Worm (Caenorhabditis elegans): ENCODE measurements around the gene mif-2.
A peak's percentile ranks its signal among the peaks of the same experiment; 100 is the strongest.

mif-2 gene

DNA sequence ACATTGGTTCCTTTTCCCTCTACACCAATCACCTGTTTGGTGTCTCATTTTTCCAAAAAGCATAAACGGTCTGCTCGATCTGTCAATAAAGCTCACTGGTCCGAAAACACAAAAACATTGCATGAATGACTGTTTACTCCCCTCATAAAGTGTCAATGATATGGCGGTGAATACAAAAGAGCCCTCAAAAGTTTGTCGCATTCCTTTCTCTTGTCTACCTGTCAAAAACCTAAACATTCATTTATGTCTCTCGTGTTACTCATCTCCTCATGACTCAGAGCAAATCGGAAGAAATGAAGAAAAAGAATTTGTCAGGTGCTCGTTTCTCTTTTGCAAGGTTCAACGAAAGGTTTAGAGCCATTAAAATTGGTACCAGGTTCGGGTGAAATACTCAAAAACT lies 27.0 kb downstream of the mif-2 start:
- TF ChIP-seq fax-1 (tag; optimal IDR thresholded peaks at IDR 0.05) (no peak), che-1 (tag; optimal IDR thresholded peaks at IDR 0.05) (no peak), sox-4 (tag; optimal IDR thresholded peaks at IDR 0.05) (no peak), pat-9 (tag; optimal IDR thresholded peaks at IDR 0.05) (no peak), ceh-9 (tag; optimal IDR thresholded peaks at IDR 0.05) (no peak)

DNA sequence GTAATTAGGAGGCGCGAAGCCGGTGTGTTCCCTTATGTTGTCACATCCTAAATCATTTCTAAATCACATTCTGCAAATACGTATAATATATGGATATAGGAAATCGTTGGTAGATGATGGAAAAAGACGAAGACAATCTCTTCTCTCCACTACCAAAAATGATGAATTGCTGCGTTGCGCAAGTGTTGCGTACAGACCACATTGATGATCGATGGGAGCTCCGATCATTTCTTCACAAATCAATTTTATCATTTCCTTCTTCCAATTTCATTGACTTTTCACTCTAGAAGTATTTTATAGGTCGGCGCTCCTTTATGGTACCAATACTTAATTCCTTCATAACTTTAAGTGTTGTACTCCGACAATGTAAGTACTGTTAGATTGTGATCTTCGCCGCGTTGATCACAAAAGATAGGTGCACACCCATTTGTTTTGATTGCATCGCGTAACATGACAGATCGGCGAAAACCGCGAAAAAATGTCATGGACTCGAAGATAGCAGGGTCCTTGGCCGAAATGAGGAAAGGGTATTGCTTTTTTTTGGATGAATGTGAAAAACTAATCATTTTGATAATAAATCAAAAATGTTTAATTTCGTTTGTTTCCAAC lies 28.6 kb downstream of the mif-2 start:
- TF ChIP-seq unc-55 (GFP tag; optimal IDR thresholded peaks at IDR 0.05) (peak; percentile 55), ceh-2 (tag; optimal IDR thresholded peaks at IDR 0.05) (no peak), tbx-2 (tag; optimal IDR thresholded peaks at IDR 0.05) (peak; percentile 6)

DNA sequence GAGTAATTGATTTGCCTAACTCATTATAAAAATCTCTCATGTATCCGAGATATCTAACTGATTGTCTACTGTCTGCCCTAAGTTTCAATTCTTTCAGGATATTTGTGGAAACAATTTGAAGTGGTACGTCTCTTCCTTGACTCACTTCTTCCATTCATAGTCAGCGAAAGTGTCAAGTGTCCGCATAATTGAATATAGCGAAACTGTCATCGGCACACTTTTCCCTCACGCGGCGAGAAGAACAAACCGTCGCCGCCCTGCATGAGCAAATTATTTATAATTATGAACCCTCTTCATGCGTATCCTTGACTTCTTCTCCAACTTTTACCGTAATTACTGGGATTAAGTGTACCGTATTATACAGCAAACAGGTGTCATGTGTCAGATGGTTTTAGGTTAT lies 29.7 kb downstream of the mif-2 start:
- TF ChIP-seq madf-2 (tag; optimal IDR thresholded peaks at IDR 0.05) = no peak
- TF ChIP-seq hlh-30 (tag; optimal IDR thresholded peaks at IDR 0.05; ENCODE audit: insufficient read depth) = no peak
- TF ChIP-seq ceh-31 (tag; optimal IDR thresholded peaks at IDR 0.05) = peak; percentile 18
- peak; percentile 48 for TF ChIP-seq unc-42 (tag; optimal IDR thresholded peaks at IDR 0.05)

DNA sequence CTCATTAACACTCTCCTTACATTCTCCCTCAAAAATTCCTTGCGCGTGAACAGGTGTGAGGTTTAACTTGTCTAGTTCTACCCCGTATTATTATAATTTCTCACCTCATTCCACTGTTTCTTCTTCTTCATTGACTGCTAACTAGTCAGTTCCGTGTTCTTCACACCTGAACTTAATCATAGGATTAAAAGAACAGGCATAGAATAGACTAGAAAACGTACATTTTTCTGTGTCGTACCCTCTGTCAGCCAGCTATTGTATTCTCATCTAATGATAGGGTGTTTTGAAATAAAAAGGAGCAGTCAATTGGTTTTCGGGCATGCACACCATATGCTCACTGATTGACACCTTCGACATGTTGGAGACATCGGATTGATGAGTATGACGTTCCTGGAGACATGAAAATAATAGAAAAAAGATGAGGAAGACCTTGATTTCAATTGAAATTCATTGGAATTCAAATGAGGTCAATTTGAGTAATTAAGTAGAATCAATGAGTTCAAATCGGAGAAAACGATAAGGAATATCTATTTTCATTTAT lies 30.8 kb downstream of the mif-2 start:
- TF ChIP-seq ceh-22 (tag; optimal IDR thresholded peaks at IDR 0.05) (no peak), unc-55 (GFP tag; optimal IDR thresholded peaks at IDR 0.05) (peak; percentile 86), C38D4.7 (GFP tag; optimal IDR thresholded peaks at IDR 0.05) (no peak), gmeb-2 (tag; optimal IDR thresholded peaks at IDR 0.05) (no peak), hlh-30 (tag; optimal IDR thresholded peaks at IDR 0.05; ENCODE audit: insufficient read depth) (no peak), C08G9.2 (tag; optimal IDR thresholded peaks at IDR 0.05) (no peak)

DNA sequence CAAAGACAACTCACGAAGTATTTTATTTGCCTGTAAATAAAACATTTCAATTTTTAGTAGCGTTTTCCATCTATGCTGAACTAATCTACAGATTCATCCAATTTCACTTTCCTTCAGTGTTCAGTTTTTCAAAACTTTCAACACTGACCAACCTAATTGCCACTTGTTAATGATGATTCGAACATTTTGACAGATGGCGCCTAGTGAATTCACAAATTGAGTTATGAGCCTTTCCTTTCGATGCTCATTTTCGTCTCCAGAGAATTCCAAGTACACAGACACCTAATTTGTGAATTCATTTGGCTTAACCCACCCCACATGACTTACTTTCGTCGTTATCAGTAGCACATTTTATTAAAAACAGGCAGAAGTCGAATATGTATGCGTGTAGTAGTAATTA lies 31.4 kb downstream of the mif-2 start:
- peak; percentile 53 for TF ChIP-seq unc-42 (tag; optimal IDR thresholded peaks at IDR 0.05)
- TF ChIP-seq ttx-3 (tag; optimal IDR thresholded peaks at IDR 0.05) = no peak

DNA sequence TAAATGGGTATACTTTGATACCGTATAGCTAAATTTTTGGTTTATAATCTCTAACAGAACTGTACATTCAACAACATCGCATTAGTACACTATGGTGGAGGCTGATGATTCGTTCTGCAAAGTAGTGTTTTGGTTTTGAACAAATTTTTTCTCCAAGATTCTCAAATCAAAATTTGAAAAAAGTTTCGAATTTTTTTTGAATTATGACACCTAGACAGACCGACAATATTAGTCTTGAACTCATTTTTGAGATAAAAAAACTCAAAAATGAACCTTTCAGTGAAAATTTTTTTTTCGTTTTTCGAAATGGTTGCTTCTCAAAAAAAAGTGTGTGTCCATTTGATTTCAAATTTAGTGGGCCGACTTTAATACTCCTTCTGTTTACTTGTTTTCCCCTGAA lies 32.8 kb downstream of the mif-2 start:
- TF ChIP-seq hlh-30 (tag; optimal IDR thresholded peaks at IDR 0.05; ENCODE audit: insufficient read depth) (no peak), sox-4 (tag; optimal IDR thresholded peaks at IDR 0.05) (no peak)

DNA sequence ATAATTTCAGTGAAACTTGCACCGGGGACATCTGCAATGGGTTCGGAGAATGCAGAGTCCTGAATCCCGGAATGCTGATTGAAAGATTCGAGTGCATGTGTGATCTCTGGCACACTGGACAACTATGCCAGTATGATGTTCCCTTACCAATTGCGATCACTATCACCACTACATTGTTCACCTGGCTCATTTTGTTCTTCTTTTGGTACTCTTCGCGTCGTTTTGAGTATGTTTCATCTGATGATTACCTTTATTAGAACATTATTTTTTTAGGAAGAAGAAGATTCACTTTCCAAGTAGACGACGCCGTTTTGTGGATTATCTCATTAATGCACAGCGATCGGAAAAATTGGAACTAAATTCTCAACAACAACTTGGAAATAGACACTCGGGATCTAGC lies 34.5 kb downstream of the mif-2 start:
- TF ChIP-seq madf-2 (tag; optimal IDR thresholded peaks at IDR 0.05) = no peak
- no peak for TF ChIP-seq dmd-4 (tag; optimal IDR thresholded peaks at IDR 0.05; ENCODE audit: borderline replicate concordance)
- TF ChIP-seq lim-6 (tag; optimal IDR thresholded peaks at IDR 0.05) = no peak
- no peak for TF ChIP-seq che-1 (tag; optimal IDR thresholded peaks at IDR 0.05)
- no peak for TF ChIP-seq fkh-10 (GFP tag; optimal IDR thresholded peaks at IDR 0.05)

DNA sequence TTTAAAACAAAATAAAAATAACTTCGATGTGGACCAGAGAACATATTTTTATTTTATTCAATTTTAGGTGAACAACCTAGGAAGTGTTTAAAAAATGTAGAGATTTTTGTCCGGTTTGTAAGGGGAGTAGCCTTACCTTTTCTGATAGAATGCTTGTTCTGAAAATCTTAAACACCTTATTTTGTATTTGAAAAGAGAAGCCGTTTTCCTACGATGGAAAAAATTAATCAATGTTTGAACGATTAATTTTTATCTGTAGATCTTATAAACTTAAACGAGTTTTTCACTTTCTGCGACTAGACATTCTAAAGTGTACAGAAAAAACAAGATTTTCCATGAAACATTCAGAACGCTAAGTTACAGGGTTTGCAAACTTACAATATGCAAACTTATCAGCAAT lies 35.9 kb downstream of the mif-2 start, which contains the start of gene F58H1.6:
F58H1.6 (plus strand) TSS at position 301 of the 400 bp plus-strand sequence.
- TF ChIP-seq gmeb-2 (tag; optimal IDR thresholded peaks at IDR 0.05) (no peak), K09A11.1 (tag; optimal IDR thresholded peaks at IDR 0.05; ENCODE audit: insufficient read depth) (no peak)

DNA sequence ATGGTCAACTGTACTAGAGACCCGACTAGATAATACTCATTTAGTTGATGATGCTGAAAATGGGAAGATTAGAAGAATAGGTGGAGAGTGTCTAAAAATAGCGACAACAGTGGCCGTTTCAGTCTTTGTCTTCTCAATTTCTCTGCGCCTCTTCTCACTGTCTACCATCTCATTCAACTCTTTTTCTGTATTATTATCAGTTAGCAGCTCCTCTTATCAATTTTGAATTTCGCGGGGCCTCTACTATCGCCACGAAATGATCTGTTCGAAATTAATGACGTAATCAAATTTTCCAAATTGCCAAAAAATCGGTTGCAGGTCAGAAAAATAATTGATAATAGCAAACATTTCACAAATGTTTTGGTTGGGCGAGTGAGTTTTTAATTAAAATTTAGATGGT lies 36.6 kb downstream of the mif-2 start:
- TF ChIP-seq tbx-2 (tag; optimal IDR thresholded peaks at IDR 0.05) (no peak), elt-2 (tag; optimal IDR thresholded peaks at IDR 0.05) (peak; percentile 92), K09A11.1 (tag; optimal IDR thresholded peaks at IDR 0.05; ENCODE audit: insufficient read depth) (no peak), pqm-1 (tag; optimal IDR thresholded peaks at IDR 0.05) (peak; percentile 34), nhr-11 (tag; optimal IDR thresholded peaks at IDR 0.05) (no peak), K02D7.2 (tag; optimal IDR thresholded peaks at IDR 0.05) (no peak), fkh-10 (GFP tag; optimal IDR thresholded peaks at IDR 0.05) (no peak), eyg-1 (tag; optimal IDR thresholded peaks at IDR 0.05) (no peak), hlh-6 (tag; optimal IDR thresholded peaks at IDR 0.05) (no peak), unc-3 (GFP tag; conservative IDR thresholded peaks at IDR 0.05) (no peak), unc-3 (tag; optimal IDR thresholded peaks at IDR 0.05) (no peak), ztf-16 (tag; optimal IDR thresholded peaks at IDR 0.05) (no peak), hlh-30 (tag; optimal IDR thresholded peaks at IDR 0.05; ENCODE audit: insufficient read depth) (no peak), fkh-6 (tag; optimal IDR thresholded peaks at IDR 0.05) (no peak), lim-6 (tag; optimal IDR thresholded peaks at IDR 0.05) (no peak), dve-1 (tag; optimal IDR thresholded peaks at IDR 0.05) (peak; percentile 7), mec-3 (tag; optimal IDR thresholded peaks at IDR 0.05; ENCODE audit: borderline replicate concordance) (no peak)
